Fruit fly (Drosophila melanogaster) Kc167 (cell line): ENCODE measurements around the gene CG43645.

ENCODE experiments used
- Sin3A ChIP-seq: fragments of >200 bp; optimal IDR thresholded peaks from 2 replicates; lab custom pipeline; 2018; ENCODE audit warnings: missing external identifiers
- h ChIP-seq: fragments of >200 bp; optimal IDR thresholded peaks from 3 replicates; lab custom pipeline; 2018; ENCODE audit warnings: missing external identifiers
- psq ChIP-seq: fragments of >200 bp; optimal IDR thresholded peaks from 2 replicates; lab custom pipeline; 2017; ENCODE audit warnings: missing external identifiers
- ttk ChIP-seq: sonication (Bioruptor generic); optimal IDR thresholded peaks from 2 replicates; lab custom pipeline; 2017; ENCODE audit warnings: missing external identifiers

DNA sequence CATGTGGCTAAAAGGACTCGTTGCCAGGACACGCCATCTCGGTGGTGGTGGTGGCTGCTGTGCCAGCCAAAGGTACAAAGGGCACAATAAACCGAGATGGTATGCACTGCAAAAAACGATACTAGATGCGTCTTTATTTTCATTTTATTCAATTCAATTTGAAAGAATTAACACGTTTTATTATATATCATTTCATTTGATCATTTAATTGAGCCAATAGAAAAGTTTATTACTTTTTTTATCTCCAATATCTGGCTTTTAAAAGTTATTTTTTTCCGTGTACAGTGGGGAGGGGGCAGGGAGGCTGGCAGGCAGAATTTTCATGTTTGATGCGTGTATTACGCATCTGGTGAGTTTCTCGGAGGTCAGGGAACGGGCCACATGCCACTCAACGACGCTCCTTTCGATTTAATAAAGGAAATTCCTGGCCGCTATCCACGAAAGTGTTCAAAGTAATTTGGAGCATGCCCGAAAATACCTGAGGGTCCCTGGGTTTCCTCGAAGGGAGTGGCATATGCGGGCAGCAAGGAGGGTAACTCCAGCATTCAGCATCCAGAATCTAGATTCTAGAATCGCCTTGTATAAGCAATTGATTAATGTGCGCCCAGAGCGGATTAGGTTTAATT, 28.6 kb downstream of the CG43645 start:
- no peak for TF ChIP-seq h
- TF ChIP-seq psq = no peak
- TF ChIP-seq ttk (lab: Kevin White, UChicago) = no peak
- no peak for TF ChIP-seq Sin3A (lab: Kevin White, UChicago)
